Worm (Caenorhabditis elegans) whole organism, L1 larva: ENCODE measurements around the gene T21E8.4.

Experiments used
- aha-1 ChIP-seq: fragments of 150-350 bp; optimal IDR thresholded peaks from 2 replicates; lab custom pipeline; 2014; ENCODE audit warnings: missing biosample characterization, missing genetic modification characterization
- nhr-19 ChIP-seq: fragments of 200-800 bp; sonication (Bioruptor generic); conservative IDR thresholded peaks from 2 replicates; pipeline ENCODE4 v1.3.6; 2022; ENCODE audit warnings: missing genetic modification characterization, missing compliant biosample characterization
- nhr-76 ChIP-seq: sonication (generic microtip); optimal IDR thresholded peaks from 2 replicates; lab custom pipeline; 2017; ENCODE audit warnings: missing biosample characterization, missing genetic modification characterization
- ztf-4 ChIP-seq: fragments of 150-350 bp; optimal IDR thresholded peaks from 2 replicates; lab custom pipeline; 2014; ENCODE audit warnings: missing biosample characterization, missing genetic modification characterization

DNA sequence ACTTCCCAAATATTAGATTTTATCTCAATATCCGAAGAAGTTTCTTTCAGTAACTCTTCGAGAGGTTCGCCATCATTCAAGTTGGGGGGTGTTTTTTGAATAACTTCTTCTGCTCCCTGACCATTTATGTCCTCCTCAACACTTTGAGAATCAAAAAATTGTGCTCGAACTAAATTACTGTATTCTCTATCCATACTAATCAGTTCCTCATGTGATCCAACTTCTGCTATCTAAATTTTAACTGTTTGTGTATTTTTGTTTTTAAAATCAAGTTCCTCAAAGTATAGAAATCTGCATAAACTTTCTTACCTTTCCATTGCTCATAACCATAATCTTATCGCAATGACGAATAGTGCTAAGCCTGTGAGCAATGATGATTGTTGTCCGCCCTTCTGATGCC lies 18.9 kb upstream of the T21E8.4 start:
- TF ChIP-seq nhr-76 (tag; lab: Kevin White, UChicago) (no peak), aha-1 (tag; lab: Kevin White, UChicago) (no peak), nhr-19 (GFP tag; lab: Robert Waterston, UW) (no peak), ztf-4 (tag; lab: Kevin White, UChicago) (no peak)
